Worm (Caenorhabditis elegans) whole organism, L4 larva: ENCODE data around the gene Y54G11A.19.

Experiments used
- hlh-30 ChIP-seq: sonication (generic microtip); optimal IDR thresholded peaks from 2 replicates; lab custom pipeline; 2017; ENCODE audit warnings: antibody characterized with exemption, mild to moderate bottlenecking, missing genetic modification characterization, missing compliant biosample characterization; ENCODE audit not compliant: insufficient read depth
- lin-15B ChIP-seq: fragments of 150-350 bp; sonication (generic microtip); optimal IDR thresholded peaks from 3 replicates; lab custom pipeline; 2014; ENCODE audit warnings: missing biosample characterization, missing genetic modification characterization
- nhr-77 ChIP-seq: fragments of 150-350 bp; optimal IDR thresholded peaks from 2 replicates; lab custom pipeline; 2014; ENCODE audit warnings: missing biosample characterization, missing genetic modification characterization
- unc-62 ChIP-seq, 3 experiments: fragments of 150-350 bp in 1 of 3; sonication (generic microtip); optimal IDR thresholded peaks in 2 of 3; peaks in 1 of 3; 1 replicate in 1 of 3; 2 replicates in 2 of 3; lab custom pipeline; 2014 to 2017; ENCODE audit warnings: missing biosample characterization in 3 of 3, missing genetic modification characterization in 3 of 3, missing genetic modification reagents in 3 of 3, missing genotype in 1 of 3

ce11 chrII:14257943-14258342 is 1.3 kb upstream of the Y54G11A.19 start:
- TF ChIP-seq unc-62 (GFP tag; optimal IDR thresholded peaks at IDR 0.05 in 1 of 2; lab: Kevin White, UChicago) (no peak), unc-62 (tag; optimal IDR thresholded peaks at IDR 0.05; lab: Kevin White, UChicago) (no peak), lin-15B (tag; lab: Kevin White, UChicago) (no peak), nhr-77 (no peak), hlh-30 (tag; lab: Kevin White, UChicago) (no peak)
